Worm (Caenorhabditis elegans): ENCODE measurements around the gene hum-10.

The hum-10 gene

ce11 chrX:4782197-4782596, at the start of gene hum-10:
Gene hum-10 (minus strand): TSS chrX:4782297.
- TF ChIP-seq aly-2 (tag; optimal IDR thresholded peaks at IDR 0.05) (no peak), T26A8.4 (GFP tag; IDR thresholded peaks at IDR 0.05) (no peak), dmd-8 (GFP tag; IDR thresholded peaks at IDR 0.05) (no peak), T20F7.1 (GFP tag; optimal IDR thresholded peaks at IDR 0.05) (no peak), rbr-2 (tag; optimal IDR thresholded peaks at IDR 0.05) (no peak), F10B5.3 (tag; optimal IDR thresholded peaks at IDR 0.05) (no peak), ceh-62 (tag; optimal IDR thresholded peaks at IDR 0.05) (no peak), tra-1 (GFP tag; IDR thresholded peaks at IDR 0.05) (no peak), mdt-29 (GFP tag; IDR thresholded peaks at IDR 0.05) (no peak), nhr-42 (GFP tag; IDR thresholded peaks at IDR 0.05) (no peak)

- TF ChIP-seq ces-1 (GFP tag; optimal IDR thresholded peaks at IDR 0.05) (no peak), nhr-102 (tag; optimal IDR thresholded peaks at IDR 0.05) (no peak), madf-9 (GFP tag; conservative IDR thresholded peaks at IDR 0.05) (no peak), mdt-29 (GFP tag; IDR thresholded peaks at IDR 0.05) (no peak), aha-1 (tag) (peak; percentile 67), daf-8 (GFP tag; IDR thresholded peaks at IDR 0.05) (no peak), ceh-82 (tag; optimal IDR thresholded peaks at IDR 0.05) (no peak), vab-7 (GFP tag; IDR thresholded peaks at IDR 0.05) (no peak), nhr-42 (GFP tag; IDR thresholded peaks at IDR 0.05) (no peak), hmg-1.1 (GFP tag; IDR thresholded peaks at IDR 0.05) (no peak), dpl-1 (GFP tag; optimal IDR thresholded peaks at IDR 0.05) (no peak), F26F4.8 (GFP tag; conservative IDR thresholded peaks at IDR 0.05) (no peak), hlh-11 (tag; optimal IDR thresholded peaks at IDR 0.05) (peak; percentile 58), pqm-1 (tag; optimal IDR thresholded peaks at IDR 0.05) (peak; percentile 93), daf-19 (GFP tag; conservative IDR thresholded peaks at IDR 0.05) (no peak), mxl-3 (GFP tag; optimal IDR thresholded peaks at IDR 0.05) (no peak), F44E2.7 (GFP tag; IDR thresholded peaks at IDR 0.05) (no peak), ama-1 (optimal IDR thresholded peaks at IDR 0.05) (no peak), spr-3 (GFP tag; optimal IDR thresholded peaks at IDR 0.05) (no peak), nhr-6 (tag; optimal IDR thresholded peaks at IDR 0.05) (no peak), nhr-77 (tag; optimal IDR thresholded peaks at IDR 0.05) (peak; percentile 7), Y48G9A.11 (GFP tag; IDR thresholded peaks at IDR 0.05) (no peak), nhr-41 (GFP tag; IDR thresholded peaks at IDR 0.05) (no peak), unc-62 (GFP tag; optimal IDR thresholded peaks at IDR 0.05 in 1 of 2) (no peak), unc-62 (tag; optimal IDR thresholded peaks at IDR 0.05) (no peak), nhr-28 (tag; optimal IDR thresholded peaks at IDR 0.05) (peak; percentile 84), fos-1 (tag; optimal IDR thresholded peaks at IDR 0.05) (no peak), mxl-2 (GFP tag; conservative IDR thresholded peaks at IDR 0.05) (no peak), zfp-2 (tag; optimal IDR thresholded peaks at IDR 0.05) (no peak), spr-1 (tag; optimal IDR thresholded peaks at IDR 0.05) (no peak), zfp-3 (GFP tag; conservative IDR thresholded peaks at IDR 0.05) (no peak), lin-38 (GFP tag; IDR thresholded peaks at IDR 0.05) (no peak), dmd-6 (GFP tag; IDR thresholded peaks at IDR 0.05) (peak; percentile 48; the same call in 1 of the 2 replicates), daf-16 (GFP tag; optimal IDR thresholded peaks at IDR 0.05) (no peak), daf-16 (tag; optimal IDR thresholded peaks at IDR 0.05) (peak; percentile 69), snpc-4 (tag; optimal IDR thresholded peaks at IDR 0.05) (no peak), ceh-32 (tag; optimal IDR thresholded peaks at IDR 0.05; ENCODE audit: poor library complexity) (no peak), php-3 (GFP tag; IDR thresholded peaks at IDR 0.05) (peak; percentile 81), lin-1 (GFP tag; IDR thresholded peaks at IDR 0.05) (no peak), tra-1 (GFP tag; IDR thresholded peaks at IDR 0.05) (no peak)
Observed at ce11 chrX:4822262-4822661, 40.2 kb upstream of the hum-10 start, which contains the start of gene R08E3.1. Gene R08E3.1 (plus strand): TSS chrX:4822647.

Data from whole organism, L4 larva.